Worm (Caenorhabditis elegans): ENCODE data around the gene C18G1.9.
"Not testable (repeated sequence)": the region's sequence is repeated elsewhere in the genome, so short reads cannot be mapped to it uniquely, and the experiment has no call there.

Gene C18G1.9

ce11 chrV:4766501-4766900 is 3.0 kb downstream of the C18G1.9 start, which contains the start of gene C18G1.8:
Gene C18G1.8 (minus strand): TSS chrV:4766601.
- TF ChIP-seq sma-9 (GFP tag; optimal IDR thresholded peaks at IDR 0.05) (no peak), sma-9 (tag; optimal IDR thresholded peaks at IDR 0.05) (no peak)

ce11 chrV:4760674-4761073 is 8.9 kb downstream of the C18G1.9 start, which contains the start of gene bgnt-1.4:
Gene bgnt-1.4 (plus strand): TSS chrV:4760974.
- TF ChIP-seq nhr-237 (tag; optimal IDR thresholded peaks at IDR 0.05); blmp-1 (tag; optimal IDR thresholded peaks at IDR 0.05; ENCODE audit: insufficient read depth); elt-1 (tag; optimal IDR thresholded peaks at IDR 0.05): not testable (repeated sequence)

- TF ChIP-seq lin-39 (tag; optimal IDR thresholded peaks at IDR 0.05) (no peak), ztf-4 (tag; optimal IDR thresholded peaks at IDR 0.05) (no peak), nhr-10 (tag; optimal IDR thresholded peaks at IDR 0.05) (no peak), lin-13 (GFP tag; optimal IDR thresholded peaks at IDR 0.05) (no peak), F13H6.1 (tag; optimal IDR thresholded peaks at IDR 0.05) (no peak), ztf-1 (GFP tag; conservative IDR thresholded peaks at IDR 0.05) (no peak), sma-9 (GFP tag; optimal IDR thresholded peaks at IDR 0.05) (no peak), sma-9 (tag; optimal IDR thresholded peaks at IDR 0.05) (no peak), lsy-2 (tag; optimal IDR thresholded peaks at IDR 0.05) (no peak), aly-2 (tag; optimal IDR thresholded peaks at IDR 0.05) (no peak), nhr-25 (tag; optimal IDR thresholded peaks at IDR 0.05) (no peak), peb-1 (tag; optimal IDR thresholded peaks at IDR 0.05) (no peak), R02D3.7 (tag; optimal IDR thresholded peaks at IDR 0.05) (no peak)
Observed at ce11 chrV:4758540-4758939, 11.0 kb downstream of the C18G1.9 start.

- no peak for TF ChIP-seq zag-1 (tag; optimal IDR thresholded peaks at IDR 0.05)
- TF ChIP-seq unc-62 (GFP tag; optimal IDR thresholded peaks at IDR 0.05): no peak
- no peak for TF ChIP-seq nhr-237 (tag; optimal IDR thresholded peaks at IDR 0.05)
- TF ChIP-seq ztf-4 (tag; optimal IDR thresholded peaks at IDR 0.05): no peak
- TF ChIP-seq R02D3.7 (tag; optimal IDR thresholded peaks at IDR 0.05): no peak
- TF ChIP-seq peb-1 (tag; optimal IDR thresholded peaks at IDR 0.05): no peak
- TF ChIP-seq mbf-1 (tag; optimal IDR thresholded peaks at IDR 0.05): no peak
- no peak for TF ChIP-seq nhr-6 (tag; optimal IDR thresholded peaks at IDR 0.05)
Observed at ce11 chrV:4758019-4758418, 11.5 kb downstream of the C18G1.9 start.

ce11 chrV:4755308-4756029 is 14.1 kb downstream of the C18G1.9 start, which contains the start of gene pgl-3:
Gene pgl-3 (plus strand): TSS chrV:4755979.
- TF ChIP-seq nhr-237 (tag; optimal IDR thresholded peaks at IDR 0.05) (no peak), alr-1 (tag; optimal IDR thresholded peaks at IDR 0.05) (no peak), egl-27 (tag; optimal IDR thresholded peaks at IDR 0.05) (no peak), zag-1 (tag; optimal IDR thresholded peaks at IDR 0.05) (no peak), sma-9 (GFP tag; optimal IDR thresholded peaks at IDR 0.05) (no peak), sma-9 (tag; optimal IDR thresholded peaks at IDR 0.05) (no peak)

- TF ChIP-seq Y55F3AM.14 (GFP tag; optimal IDR thresholded peaks at IDR 0.05): peak; percentile 0
- no peak for TF ChIP-seq egl-27 (tag; optimal IDR thresholded peaks at IDR 0.05)
Observed at ce11 chrV:4754684-4755211, 14.8 kb downstream of the C18G1.9 start.

ce11 chrV:4754123-4754522 is 15.4 kb downstream of the C18G1.9 start, which contains the start of gene hil-4:
Gene hil-4 (plus strand): TSS chrV:4754313.
- TF ChIP-seq gmeb-1 (tag; optimal IDR thresholded peaks at IDR 0.05) (no peak), blmp-1 (tag; optimal IDR thresholded peaks at IDR 0.05; ENCODE audit: insufficient read depth) (no peak), ama-1 (optimal IDR thresholded peaks at IDR 0.05) (no peak), mdl-1 (tag; optimal IDR thresholded peaks at IDR 0.05) (no peak), mbf-1 (tag; optimal IDR thresholded peaks at IDR 0.05) (no peak), ztf-4 (tag; optimal IDR thresholded peaks at IDR 0.05) (no peak), nhr-11 (tag; optimal IDR thresholded peaks at IDR 0.05) (no peak), unc-39 (tag; optimal IDR thresholded peaks at IDR 0.05) (no peak), ceh-82 (tag; optimal IDR thresholded peaks at IDR 0.05) (no peak), elt-3 (tag; optimal IDR thresholded peaks at IDR 0.05) (no peak), nhr-23 (tag; optimal IDR thresholded peaks at IDR 0.05) (no peak), nhr-6 (tag; optimal IDR thresholded peaks at IDR 0.05) (no peak), dmd-4 (tag; optimal IDR thresholded peaks at IDR 0.05) (no peak), sma-3 (GFP tag; optimal IDR thresholded peaks at IDR 0.05) (no peak), elt-1 (tag; optimal IDR thresholded peaks at IDR 0.05) (no peak), nhr-77 (tag; optimal IDR thresholded peaks at IDR 0.05) (no peak), fos-1 (tag; optimal IDR thresholded peaks at IDR 0.05) (no peak), lsy-2 (tag; optimal IDR thresholded peaks at IDR 0.05) (no peak)
